Fruit fly (Drosophila melanogaster): ENCODE measurements around the gene Gdi.

dm6 chr2L:9442795-9443287 is 51.8 kb downstream of the Gdi start:
- TF ChIP-seq CG8478 (optimal IDR thresholded peaks at IDR 0.05) = no peak
- no peak for TF ChIP-seq CTCF (optimal IDR thresholded peaks at IDR 0.05)

Measured in S2 (cell line).